Fruit fly (Drosophila melanogaster): ENCODE data around the gene CG12104.
A peak's percentile ranks its signal among the peaks of the same experiment; 100 is the strongest.

Gene CG12104

dm6 chr3L:1609611-1610010, 7.1 kb upstream of the CG12104 start (continued):
- peak; percentile 57 for TF ChIP-seq Hmr (GFP tag; optimal IDR thresholded peaks at IDR 0.05)
- TF ChIP-seq schlank (tag; optimal IDR thresholded peaks at IDR 0.05): no peak
- no peak for TF ChIP-seq Side (GFP tag; optimal IDR thresholded peaks at IDR 0.05)
- TF ChIP-seq CG2889 (GFP tag; IDR thresholded peaks at IDR 0.05): 0 out of 3 replicates have a peak, but pooled peaks have one; percentile 14
- TF ChIP-seq sob (GFP tag; IDR thresholded peaks at IDR 0.05): 0 out of 2 replicates have a peak, but pooled peaks have one; percentile 43
- TF ChIP-seq Drgx (GFP tag; IDR thresholded peaks at IDR 0.05): 0 out of 2 replicates have a peak, but pooled peaks have one; percentile 44
- peak; percentile 34 for TF ChIP-seq D19B (GFP tag; optimal IDR thresholded peaks at IDR 0.05)
- no peak for TF ChIP-seq CG1832 (GFP tag; optimal IDR thresholded peaks at IDR 0.05)
- peak; percentile 4 for TF ChIP-seq CG9437 (GFP tag; optimal IDR thresholded peaks at IDR 0.05)
- peak; percentile 25 for TF ChIP-seq Xbp1 (GFP tag; optimal IDR thresholded peaks at IDR 0.05)
- 0 out of 2 replicates have a peak, but pooled peaks have one; percentile 20 for TF ChIP-seq CG17328 (GFP tag; IDR thresholded peaks at IDR 0.05)
- peak; percentile 55 for TF ChIP-seq CG9727 (GFP tag; optimal IDR thresholded peaks at IDR 0.05)
- TF ChIP-seq cwo (GFP tag; optimal IDR thresholded peaks at IDR 0.05): peak; percentile 32
- peak; percentile 85 for TF ChIP-seq CG12104 (GFP tag; optimal IDR thresholded peaks at IDR 0.05)
- peak; percentile 34 for TF ChIP-seq nmo (GFP tag; optimal IDR thresholded peaks at IDR 0.05)
- TF ChIP-seq Aef1 (GFP tag; IDR thresholded peaks at IDR 0.05): peak; percentile 31; the same call in 1 of the 3 replicates
- TF ChIP-seq Dbx (GFP tag; IDR thresholded peaks at IDR 0.05): peak; percentile 79
- TF ChIP-seq CG14667 (GFP tag; IDR thresholded peaks at IDR 0.05): peak; percentile 10; the same call in 1 of the 2 replicates
- no peak for TF ChIP-seq yki (optimal IDR thresholded peaks at IDR 0.05)
- peak; percentile 72 for TF ChIP-seq CG2678 (tag; optimal IDR thresholded peaks at IDR 0.05)
- TF ChIP-seq pho (GFP tag; optimal IDR thresholded peaks at IDR 0.05): peak; percentile 46
- TF ChIP-seq CG11695 (GFP tag; IDR thresholded peaks at IDR 0.05): peak; percentile 47; the same call in 1 of the 3 replicates
- TF ChIP-seq chif (GFP tag; optimal IDR thresholded peaks at IDR 0.05): peak in 1 of 2 experiments; percentile 13

- TF ChIP-seq trem (tag; optimal IDR thresholded peaks at IDR 0.05) (no peak), CG17359 (tag; optimal IDR thresholded peaks at IDR 0.05) (no peak), Dfd (GFP tag; optimal IDR thresholded peaks at IDR 0.05) (no peak), Ssrp (tag; optimal IDR thresholded peaks at IDR 0.05) (no peak), scrt (GFP tag; optimal IDR thresholded peaks at IDR 0.05) (no peak), CG32772 (GFP tag; IDR thresholded peaks at IDR 0.05) (no peak), CG17802 (tag; optimal IDR thresholded peaks at IDR 0.05) (no peak), schlank (tag; optimal IDR thresholded peaks at IDR 0.05) (no peak), pfk (GFP tag; optimal IDR thresholded peaks at IDR 0.05) (no peak), ssp (GFP tag; IDR thresholded peaks at IDR 0.05) (no peak), CG7556 (GFP tag; optimal IDR thresholded peaks at IDR 0.05) (no peak), CG13775 (GFP tag; optimal IDR thresholded peaks at IDR 0.05) (peak; percentile 11), crc (GFP tag; optimal IDR thresholded peaks at IDR 0.05) (no peak), unpg (GFP tag; optimal IDR thresholded peaks at IDR 0.05) (no peak), CG11085 (GFP tag; IDR thresholded peaks at IDR 0.05) (no peak), NK7.1 (GFP tag; optimal IDR thresholded peaks at IDR 0.05) (no peak), chif (GFP tag; optimal IDR thresholded peaks at IDR 0.05) (no peak), rib (GFP tag; IDR thresholded peaks at IDR 0.05) (no peak), hb (GFP tag; IDR thresholded peaks at IDR 0.05; ENCODE audit: partially characterized antibody) (no peak), CG10267 (tag; optimal IDR thresholded peaks at IDR 0.05) (peak; percentile 54), CG3407 (GFP tag; optimal IDR thresholded peaks at IDR 0.05) (no peak), Ets97D (GFP tag; optimal IDR thresholded peaks at IDR 0.05) (peak; percentile 52), Scr (GFP tag; IDR thresholded peaks at IDR 0.05; ENCODE audit: partially characterized antibody) (0 out of 2 replicates have a peak, but pooled peaks have one; percentile 3), hkb (optimal IDR thresholded peaks at IDR 0.05) (peak; percentile 8), hkb (GFP tag; IDR thresholded peaks at IDR 0.05) (no peak), CG15601 (tag; optimal IDR thresholded peaks at IDR 0.05) (peak; percentile 17), Hr3 (GFP tag; optimal IDR thresholded peaks at IDR 0.05) (no peak), CG6654 (GFP tag; optimal IDR thresholded peaks at IDR 0.05) (no peak), MBD-R2 (GFP tag; IDR thresholded peaks at IDR 0.05) (0 out of 2 replicates have a peak, but pooled peaks have one; percentile 1), CG9797 (GFP tag; optimal IDR thresholded peaks at IDR 0.05) (peak; percentile 39), bab2 (GFP tag; optimal IDR thresholded peaks at IDR 0.05) (no peak)
These were observed 307 bp upstream of the CG12104 start, which contains the start of the genes CG18170 and CG33791 for dm6 chr3L:1602833-1603128. CG18170 (plus strand) TSS chr3L:1602954. CG33791 (plus strand) TSS chr3L:1602954.
